Worm (Caenorhabditis elegans) whole organism, L1 larva: ENCODE results near the gene lipl-3.

Source experiments
- C16A3.4 ChIP-seq: fragments of 150-350 bp; optimal IDR thresholded peaks from 2 replicates; lab custom pipeline; 2014; ENCODE audit warnings: missing biosample characterization, missing genetic modification characterization
- F16B12.6 ChIP-seq: fragments of 150-350 bp; optimal IDR thresholded peaks from 2 replicates; lab custom pipeline; 2014; ENCODE audit warnings: missing biosample characterization, missing genetic modification characterization
- aha-1 ChIP-seq: fragments of 150-350 bp; optimal IDR thresholded peaks from 2 replicates; lab custom pipeline; 2014; ENCODE audit warnings: missing biosample characterization, missing genetic modification characterization
- blmp-1 ChIP-seq: fragments of 150-350 bp; optimal IDR thresholded peaks from 2 replicates; lab custom pipeline; 2014; ENCODE audit warnings: missing biosample characterization, missing genetic modification characterization
- ceh-88 ChIP-seq: fragments of 200-800 bp; sonication (Bioruptor generic); IDR thresholded peaks from 2 replicates; pipeline ENCODE4 v1.3.6; 2022; ENCODE audit warnings: missing genetic modification characterization, missing compliant biosample characterization
- dpl-1 ChIP-seq, 3 experiments: fragments of 150-350 bp in 2 of 3; sonication (generic microtip) in 1 of 3; optimal IDR thresholded peaks; 2 replicates each; lab custom pipeline; 2014 to 2017; ENCODE audit warnings: missing biosample characterization in 3 of 3, missing genetic modification characterization in 3 of 3, missing genetic modification reagents in 3 of 3
- dsc-1 ChIP-seq: sonication (generic microtip); optimal IDR thresholded peaks from 2 replicates; lab custom pipeline; 2016; ENCODE audit warnings: mild to moderate bottlenecking, missing genetic modification characterization, missing compliant biosample characterization
- efl-1 ChIP-seq, 4 experiments: fragments of 150-350 bp; optimal IDR thresholded peaks in 3 of 4; peaks in 1 of 4; 1 replicate in 1 of 4; 2 replicates in 3 of 4; lab custom pipeline; 2014; ENCODE audit warnings: missing biosample characterization in 2 of 4, missing genetic modification characterization in 2 of 4, missing genetic modification reagents in 2 of 4
- elt-2 ChIP-seq: sonication (generic microtip); optimal IDR thresholded peaks from 2 replicates; lab custom pipeline; 2016; ENCODE audit warnings: missing genetic modification characterization, mild to moderate bottlenecking, inconsistent platforms, missing compliant biosample characterization, missing genetic modification reagents
- grh-1 ChIP-seq: fragments of 200-800 bp; sonication (Bioruptor generic); IDR thresholded peaks from 2 replicates; pipeline ENCODE4 v1.3.6; 2022; ENCODE audit warnings: missing genetic modification reagents, missing genetic modification characterization, missing compliant biosample characterization
- hlh-17 ChIP-seq: fragments of 200-800 bp; sonication (Bioruptor generic); optimal IDR thresholded peaks from 2 replicates; lab custom pipeline; 2018; ENCODE audit warnings: missing genetic modification characterization, mild to moderate bottlenecking, missing compliant biosample characterization, moderate library complexity, borderline replicate concordance
- hpl-2 ChIP-seq: fragments of 150-350 bp; optimal IDR thresholded peaks from 2 replicates; lab custom pipeline; 2014; ENCODE audit warnings: missing biosample characterization, missing genetic modification reagents, missing genetic modification characterization
- isw-1 ChIP-seq: fragments of 200-800 bp; sonication (Bioruptor generic); IDR thresholded peaks from 2 replicates; pipeline ENCODE4 v1.3.6; 2022; ENCODE audit warnings: missing genetic modification characterization, missing compliant biosample characterization
- lin-14 ChIP-seq: fragments of 200-800 bp; sonication (Bioruptor generic); optimal IDR thresholded peaks from 2 replicates; lab custom pipeline; 2018; ENCODE audit warnings: mild to moderate bottlenecking, missing genetic modification characterization, moderate library complexity, missing compliant biosample characterization
- lin-35 ChIP-seq, 2 experiments: fragments of 150-350 bp; optimal IDR thresholded peaks; 2 replicates each; lab custom pipeline; 2014; ENCODE audit warnings: missing biosample characterization in 2 of 2, missing genetic modification characterization in 2 of 2, missing genetic modification reagents in 2 of 2
- lin-39 ChIP-seq: fragments of 150-350 bp; optimal IDR thresholded peaks from 2 replicates; lab custom pipeline; 2014; ENCODE audit warnings: missing biosample characterization, missing genetic modification reagents, missing genetic modification characterization
- lir-3 ChIP-seq: sonication (generic microtip); optimal IDR thresholded peaks from 2 replicates; lab custom pipeline; 2016; ENCODE audit warnings: mild to moderate bottlenecking, missing genetic modification characterization, moderate library complexity, missing compliant biosample characterization; ENCODE audit not compliant: poor library complexity
- lsy-2 ChIP-seq, 2 experiments: fragments of 150-350 bp; optimal IDR thresholded peaks; 2 replicates each; lab custom pipeline; 2014; ENCODE audit warnings: missing biosample characterization in 2 of 2, missing genetic modification characterization in 2 of 2
- mdl-1 ChIP-seq, 2 experiments: fragments of 150-350 bp; optimal IDR thresholded peaks; 2 replicates each; lab custom pipeline; 2014 to 2017; ENCODE audit warnings: missing biosample characterization in 2 of 2, missing genetic modification characterization in 2 of 2, inconsistent platforms in 1 of 2
- mef-2 ChIP-seq: fragments of 150-350 bp; optimal IDR thresholded peaks from 2 replicates; lab custom pipeline; 2014; ENCODE audit warnings: missing biosample characterization, missing genetic modification characterization
- mep-1 ChIP-seq: fragments of 150-350 bp; optimal IDR thresholded peaks from 2 replicates; lab custom pipeline; 2014; ENCODE audit warnings: missing biosample characterization, missing genetic modification characterization
- nhr-11 ChIP-seq: fragments of 150-350 bp; optimal IDR thresholded peaks from 2 replicates; lab custom pipeline; 2014; ENCODE audit warnings: missing biosample characterization, missing genetic modification characterization
- nhr-20 ChIP-seq: sonication (generic microtip); optimal IDR thresholded peaks from 2 replicates; lab custom pipeline; 2016; ENCODE audit warnings: mild to moderate bottlenecking, missing genetic modification characterization, missing compliant biosample characterization
- nhr-237 ChIP-seq: fragments of 150-350 bp; optimal IDR thresholded peaks from 2 replicates; lab custom pipeline; 2014; ENCODE audit warnings: missing biosample characterization, missing genetic modification characterization
- nhr-71 ChIP-seq: sonication (generic microtip); optimal IDR thresholded peaks from 2 replicates; lab custom pipeline; 2016; ENCODE audit warnings: mild to moderate bottlenecking, missing genetic modification characterization, moderate library complexity, missing compliant biosample characterization
- nhr-77 ChIP-seq: fragments of 150-350 bp; optimal IDR thresholded peaks from 2 replicates; lab custom pipeline; 2014; ENCODE audit warnings: missing biosample characterization, missing genetic modification characterization
- nhr-84 ChIP-seq: sonication (generic microtip); optimal IDR thresholded peaks from 2 replicates; lab custom pipeline; 2017; ENCODE audit warnings: missing biosample characterization, missing genetic modification characterization
- nhr-85 ChIP-seq: sonication (generic microtip); peaks from one replicate; lab custom pipeline; 2016; ENCODE audit warnings: missing genetic modification characterization, inconsistent platforms, missing compliant biosample characterization
- nhr-90 ChIP-seq: sonication (generic microtip); optimal IDR thresholded peaks from 2 replicates; lab custom pipeline; 2016; ENCODE audit warnings: mild to moderate bottlenecking, missing genetic modification characterization, missing compliant biosample characterization; ENCODE audit not compliant: poor library complexity
- pag-3 ChIP-seq: sonication (generic microtip); optimal IDR thresholded peaks from 2 replicates; lab custom pipeline; 2017; ENCODE audit warnings: missing genetic modification characterization, mild to moderate bottlenecking, missing compliant biosample characterization, antibody characterized with exemption, borderline replicate concordance; ENCODE audit not compliant: insufficient read depth
- snpc-4 ChIP-seq: fragments of 150-350 bp; optimal IDR thresholded peaks from 2 replicates; lab custom pipeline; 2014; ENCODE audit warnings: missing biosample characterization, missing genetic modification characterization
- snu-23 ChIP-seq: sonication (generic microtip); optimal IDR thresholded peaks from 2 replicates; lab custom pipeline; 2016; ENCODE audit warnings: missing genetic modification characterization, missing compliant biosample characterization
- sptf-1 ChIP-seq: fragments of 150-350 bp; optimal IDR thresholded peaks from 2 replicates; lab custom pipeline; 2014; ENCODE audit warnings: missing biosample characterization, missing genetic modification characterization
- swsn-7 ChIP-seq: sonication (generic microtip); optimal IDR thresholded peaks from 2 replicates; lab custom pipeline; 2016; ENCODE audit warnings: missing genetic modification characterization, missing compliant biosample characterization
- tbx-2 ChIP-seq: sonication (generic microtip); optimal IDR thresholded peaks from 2 replicates; lab custom pipeline; 2016; ENCODE audit warnings: missing genetic modification characterization, missing compliant biosample characterization
- tlp-1 ChIP-seq: fragments of 150-350 bp; optimal IDR thresholded peaks from 2 replicates; lab custom pipeline; 2014; ENCODE audit warnings: missing biosample characterization, missing genetic modification characterization
- unc-98 ChIP-seq: fragments of 200-800 bp; sonication (Bioruptor generic); IDR thresholded peaks from 2 replicates; pipeline ENCODE4 v1.3.6; 2022; ENCODE audit warnings: missing genetic modification characterization, missing compliant biosample characterization
- zag-1 ChIP-seq: fragments of 150-350 bp; optimal IDR thresholded peaks from 2 replicates; lab custom pipeline; 2014; ENCODE audit warnings: missing biosample characterization, missing genetic modification characterization
- ztf-11 ChIP-seq, 2 experiments: sonication (generic microtip); optimal IDR thresholded peaks; 2 replicates each; lab custom pipeline; 2016 to 2017; ENCODE audit warnings: missing genetic modification characterization in 2 of 2, missing biosample characterization in 1 of 2, missing compliant biosample characterization in 1 of 2

Gene lipl-3

ce11 chrV:484285-484890, 39.6 kb downstream of the lipl-3 start, which contains the start of gene nhr-212:
Gene nhr-212 (plus strand): TSS chrV:484857.
- TF ChIP-seq snu-23 (GFP tag; lab: Kevin White, UChicago) (peak; percentile 18), lir-3 (tag; lab: Kevin White, UChicago) (no peak), grh-1 (GFP tag; lab: Robert Waterston, UW) (no peak), lin-14 (GFP tag; lab: Kevin White, UChicago) (peak; percentile 73), efl-1 (optimal IDR thresholded peaks at IDR 0.05; lab: Kevin White, UChicago) (no peak), efl-1 (GFP tag; optimal IDR thresholded peaks at IDR 0.05 in 1 of 2; lab: Kevin White, UChicago) (peak in 1 of 2 experiments; percentile 71), nhr-90 (tag; lab: Kevin White, UChicago) (peak; percentile 10), elt-2 (tag; lab: Kevin White, UChicago) (peak; percentile 42), nhr-77 (tag; lab: Kevin White, UChicago) (peak; percentile 57), lsy-2 (tag; optimal IDR thresholded peaks at IDR 0.05; lab: Kevin White, UChicago) (peak in 1 of 2 experiments; percentile 3), snpc-4 (peak; percentile 86), lin-39 (tag; lab: Kevin White, UChicago) (no peak), nhr-71 (tag; lab: Kevin White, UChicago) (peak; percentile 36), tbx-2 (peak; percentile 9), nhr-85 (peak; percentile 63), zag-1 (tag; lab: Kevin White, UChicago) (no peak), mef-2 (tag; lab: Kevin White, UChicago) (no peak), nhr-20 (tag; lab: Kevin White, UChicago) (peak; percentile 55), lin-35 (GFP tag; optimal IDR thresholded peaks at IDR 0.05; lab: Kevin White, UChicago) (peak in 1 of 2 experiments; percentile 53), aha-1 (tag; lab: Kevin White, UChicago) (no peak), dpl-1 (GFP tag; optimal IDR thresholded peaks at IDR 0.05; lab: Kevin White, UChicago) (no peak)

ce11 chrV:483289-483795, 40.7 kb downstream of the lipl-3 start, which contains the start of gene nhr-130:
Gene nhr-130 (minus strand): TSS chrV:483339.
- TF ChIP-seq F16B12.6 (tag; lab: Kevin White, UChicago) (no peak), grh-1 (GFP tag; lab: Robert Waterston, UW) (no peak), nhr-20 (tag; lab: Kevin White, UChicago) (peak; percentile 30), sptf-1 (tag; lab: Kevin White, UChicago) (no peak), mdl-1 (tag; optimal IDR thresholded peaks at IDR 0.05; lab: Kevin White, UChicago) (no peak), ztf-11 (tag; optimal IDR thresholded peaks at IDR 0.05; lab: Kevin White, UChicago) (no peak), C16A3.4 (no peak), nhr-237 (tag; lab: Kevin White, UChicago) (no peak), nhr-11 (no peak), efl-1 (optimal IDR thresholded peaks at IDR 0.05; lab: Kevin White, UChicago) (no peak), efl-1 (GFP tag; optimal IDR thresholded peaks at IDR 0.05 in 1 of 2; lab: Kevin White, UChicago) (no peak), hpl-2 (GFP tag; lab: Kevin White, UChicago) (no peak), nhr-84 (tag; lab: Kevin White, UChicago) (no peak), lin-14 (GFP tag; lab: Kevin White, UChicago) (peak; percentile 12), isw-1 (GFP tag; lab: Robert Waterston, UW) (no peak), unc-98 (GFP tag; lab: Robert Waterston, UW) (no peak), mep-1 (tag; lab: Kevin White, UChicago) (no peak), hlh-17 (GFP tag; lab: Kevin White, UChicago) (no peak), nhr-77 (tag; lab: Kevin White, UChicago) (no peak), elt-2 (tag; lab: Kevin White, UChicago) (peak; percentile 78), blmp-1 (tag; lab: Kevin White, UChicago) (no peak), tbx-2 (no peak), tlp-1 (peak; percentile 28), ceh-88 (no peak), pag-3 (tag; lab: Kevin White, UChicago) (no peak), dsc-1 (no peak), lsy-2 (tag; optimal IDR thresholded peaks at IDR 0.05; lab: Kevin White, UChicago) (no peak), swsn-7 (tag; lab: Kevin White, UChicago) (no peak)
